Worm (Caenorhabditis elegans) whole organism, early embryonic: ENCODE data around the gene sfxn-1.4.

Experiments
- B0310.2 ChIP-seq: sonication (generic microtip); optimal IDR thresholded peaks from 2 replicates; lab custom pipeline; 2016; ENCODE audit warnings: mild to moderate bottlenecking, missing genetic modification characterization, missing compliant biosample characterization
- F13C5.2 ChIP-seq: sonication (generic microtip); optimal IDR thresholded peaks from 2 replicates; lab custom pipeline; 2017; ENCODE audit warnings: mild to moderate bottlenecking, missing genetic modification characterization, inconsistent platforms, missing compliant biosample characterization
- aly-1 ChIP-seq: sonication (generic microtip); optimal IDR thresholded peaks from 2 replicates; lab custom pipeline; 2016; ENCODE audit warnings: missing genetic modification characterization, missing compliant biosample characterization
- ama-1 ChIP-seq: fragments of 150-350 bp; optimal IDR thresholded peaks from 2 replicates; lab custom pipeline; 2014
- ceh-13 ChIP-seq: fragments of 200-800 bp; sonication (Bioruptor generic); optimal IDR thresholded peaks from 2 replicates; lab custom pipeline; 2018; ENCODE audit warnings: mild to moderate bottlenecking, missing genetic modification characterization, missing compliant biosample characterization
- ceh-36 ChIP-seq: sonication (generic microtip); optimal IDR thresholded peaks from 2 replicates; lab custom pipeline; 2016; ENCODE audit warnings: missing genetic modification characterization, inconsistent platforms, missing compliant biosample characterization
- ets-7 ChIP-seq: sonication (generic microtip); optimal IDR thresholded peaks from 2 replicates; lab custom pipeline; 2016; ENCODE audit warnings: missing genotype, missing genetic modification characterization, missing compliant biosample characterization
- flt-1 ChIP-seq: fragments of 200-800 bp; sonication (Bioruptor generic); IDR thresholded peaks from 2 replicates; pipeline ENCODE4 v1.3.6; 2022; ENCODE audit warnings: missing genetic modification characterization, missing compliant biosample characterization
- hmbx-1 ChIP-seq: sonication (generic microtip); optimal IDR thresholded peaks from 2 replicates; lab custom pipeline; 2016; ENCODE audit warnings: mild to moderate bottlenecking, missing genetic modification characterization, missing compliant biosample characterization
- hmg-4 ChIP-seq: fragments of 200-800 bp; sonication (Bioruptor generic); optimal IDR thresholded peaks from 2 replicates; lab custom pipeline; 2018; ENCODE audit warnings: mild to moderate bottlenecking, missing genetic modification characterization, missing compliant biosample characterization
- hnd-1 ChIP-seq: sonication (generic microtip); optimal IDR thresholded peaks from 2 replicates; lab custom pipeline; 2016; ENCODE audit warnings: missing genetic modification characterization, missing compliant biosample characterization
- pes-1 ChIP-seq: fragments of 200-800 bp; sonication (Bioruptor generic); IDR thresholded peaks from 2 replicates; pipeline ENCODE4 v1.3.6; 2022; ENCODE audit warnings: missing genetic modification reagents, missing genetic modification characterization, missing compliant biosample characterization
- scrt-1 ChIP-seq: fragments of 200-800 bp; sonication (Bioruptor generic); IDR thresholded peaks from 2 replicates; pipeline ENCODE4 v1.3.6; 2022; ENCODE audit warnings: missing genetic modification characterization, missing compliant biosample characterization
- sea-1 ChIP-seq: fragments of 200-800 bp; sonication (Bioruptor generic); conservative IDR thresholded peaks from 2 replicates; pipeline ENCODE4 v1.3.6; 2022; ENCODE audit warnings: missing genetic modification characterization, missing compliant biosample characterization
- tbx-11 ChIP-seq: fragments of 200-800 bp; sonication (Bioruptor generic); IDR thresholded peaks from 2 replicates; pipeline ENCODE4 v1.3.6; 2022; ENCODE audit warnings: missing genetic modification characterization, missing compliant biosample characterization
- tbx-37 ChIP-seq: fragments of 200-800 bp; sonication (Bioruptor generic); conservative IDR thresholded peaks from 2 replicates; pipeline ENCODE4 v1.3.6; 2022; ENCODE audit warnings: missing genetic modification reagents, missing genetic modification characterization, missing compliant biosample characterization
- tra-4 ChIP-seq: sonication (generic microtip); optimal IDR thresholded peaks from 2 replicates; lab custom pipeline; 2017; ENCODE audit warnings: missing genetic modification characterization, missing compliant biosample characterization

sfxn-1.4 gene

ce11 chrII:11681136-11681824 lies at the start of gene sfxn-1.4, which contains the start of gene C47D12.4:
Gene sfxn-1.4, minus strand, starts transcription at chrII:11681236.
Gene C47D12.4, plus strand, starts transcription at chrII:11681774.
- TF ChIP-seq aly-1 (no peak), ceh-36 (no peak), hnd-1 (tag; lab: Kevin White, UChicago) (no peak)

ce11 chrII:11729757-11730535 lies 48.9 kb upstream of the sfxn-1.4 start:
- TF ChIP-seq pes-1 (no peak), F13C5.2 (no peak), aly-1 (no peak), B0310.2 (no peak), hnd-1 (tag; lab: Kevin White, UChicago) (no peak), tra-4 (tag; lab: Kevin White, UChicago) (no peak), ceh-36 (no peak), ama-1 (no peak), ets-7 (tag; lab: Kevin White, UChicago) (no peak), hmbx-1 (tag; lab: Kevin White, UChicago) (no peak), sea-1 (GFP tag; lab: Robert Waterston, UW) (no peak), tbx-11 (GFP tag; lab: Robert Waterston, UW) (no peak), scrt-1 (GFP tag; lab: Robert Waterston, UW) (no peak), flt-1 (GFP tag; lab: Robert Waterston, UW) (no peak)

- TF ChIP-seq tbx-11 (GFP tag; lab: Robert Waterston, UW) (no peak), ama-1 (no peak), hmg-4 (GFP tag; lab: Kevin White, UChicago) (no peak)
Measured at ce11 chrII:11728545-11729105, 47.6 kb upstream of the sfxn-1.4 start, which contains the start of gene alh-8. Gene alh-8, plus strand, starts transcription at chrII:11729055.

ce11 chrII:11727438-11727837 lies 46.4 kb upstream of the sfxn-1.4 start:
- TF ChIP-seq ceh-13 (GFP tag; lab: Kevin White, UChicago): no peak
- no peak for TF ChIP-seq tbx-11 (GFP tag; lab: Robert Waterston, UW)
- no peak for TF ChIP-seq B0310.2
- TF ChIP-seq F13C5.2: no peak
- TF ChIP-seq aly-1: no peak
- TF ChIP-seq flt-1 (GFP tag; lab: Robert Waterston, UW): no peak
- TF ChIP-seq scrt-1 (GFP tag; lab: Robert Waterston, UW): no peak
- no peak for TF ChIP-seq hmg-4 (GFP tag; lab: Kevin White, UChicago)
- TF ChIP-seq tra-4 (tag; lab: Kevin White, UChicago): no peak
- no peak for TF ChIP-seq ama-1

ce11 chrII:11726470-11727106 lies 45.6 kb upstream of the sfxn-1.4 start, which contains the start of gene F13D12.5:
Gene F13D12.5, plus strand, starts transcription at chrII:11726814.
- TF ChIP-seq ceh-36 (no peak), tra-4 (tag; lab: Kevin White, UChicago) (peak; percentile 1)

ce11 chrII:11725615-11726014 lies 44.6 kb upstream of the sfxn-1.4 start:
- TF ChIP-seq sea-1 (GFP tag; lab: Robert Waterston, UW) (no peak), aly-1 (no peak), hnd-1 (tag; lab: Kevin White, UChicago) (no peak), ama-1 (no peak), flt-1 (GFP tag; lab: Robert Waterston, UW) (no peak), tra-4 (tag; lab: Kevin White, UChicago) (no peak), ets-7 (tag; lab: Kevin White, UChicago) (no peak), B0310.2 (no peak), hmbx-1 (tag; lab: Kevin White, UChicago) (no peak), pes-1 (no peak), hmg-4 (GFP tag; lab: Kevin White, UChicago) (no peak), ceh-36 (no peak), tbx-37 (GFP tag; lab: Robert Waterston, UW) (no peak), tbx-11 (GFP tag; lab: Robert Waterston, UW) (no peak), scrt-1 (GFP tag; lab: Robert Waterston, UW) (no peak)

ce11 chrII:11724362-11724761 lies 43.3 kb upstream of the sfxn-1.4 start:
- no peak for TF ChIP-seq aly-1
- no peak for TF ChIP-seq tbx-37 (GFP tag; lab: Robert Waterston, UW)
- no peak for TF ChIP-seq ceh-13 (GFP tag; lab: Kevin White, UChicago)
- TF ChIP-seq pes-1: no peak
- no peak for TF ChIP-seq hmbx-1 (tag; lab: Kevin White, UChicago)
- TF ChIP-seq ceh-36: no peak
- TF ChIP-seq F13C5.2: no peak
- TF ChIP-seq B0310.2: no peak
- no peak for TF ChIP-seq sea-1 (GFP tag; lab: Robert Waterston, UW)
- no peak for TF ChIP-seq tbx-11 (GFP tag; lab: Robert Waterston, UW)
- no peak for TF ChIP-seq ets-7 (tag; lab: Kevin White, UChicago)
- TF ChIP-seq hmg-4 (GFP tag; lab: Kevin White, UChicago): no peak
- no peak for TF ChIP-seq scrt-1 (GFP tag; lab: Robert Waterston, UW)
- TF ChIP-seq tra-4 (tag; lab: Kevin White, UChicago): no peak
